Fruit fly (Drosophila melanogaster) whole organism, prepupa: ENCODE results near the gene Trc8.
A peak's percentile ranks its signal among the peaks of the same experiment; 100 is the strongest.

ENCODE experiments used
- CG10669 ChIP-seq: fragments of 200-800 bp; sonication (Bioruptor generic); optimal IDR thresholded peaks from 3 replicates; lab custom pipeline; 2018; ENCODE audit warnings: missing biosample characterization, mild to moderate bottlenecking, missing genetic modification characterization, moderate library complexity
- CG11294 ChIP-seq: fragments of 200-800 bp; sonication (Bioruptor generic); IDR thresholded peaks from 2 replicates; pipeline ENCODE4 v1.3.6; 2022; ENCODE audit warnings: missing biosample characterization, missing genetic modification characterization
- CG11762 ChIP-seq: fragments of 200-800 bp; sonication (Bioruptor generic); optimal IDR thresholded peaks from 3 replicates; lab custom pipeline; 2016; ENCODE audit warnings: missing biosample characterization, missing genetic modification characterization; ENCODE audit not compliant: insufficient read depth
- CG15336 ChIP-seq: fragments of 200-800 bp; sonication (Bioruptor generic); IDR thresholded peaks from 2 replicates; pipeline ENCODE4 v1.3.6; 2022; ENCODE audit warnings: missing biosample characterization, missing genetic modification characterization
- CG1621 ChIP-seq: fragments of 200-800 bp; sonication (Bioruptor generic); optimal IDR thresholded peaks from 3 replicates; lab custom pipeline; 2018; ENCODE audit warnings: missing biosample characterization, mild to moderate bottlenecking, missing genetic modification characterization
- CG16779 ChIP-seq: fragments of 200-800 bp; sonication (Bioruptor generic); optimal IDR thresholded peaks from 3 replicates; lab custom pipeline; 2017; ENCODE audit warnings: missing biosample characterization, mild to moderate bottlenecking, missing genetic modification characterization
- CG3032 ChIP-seq: fragments of 200-800 bp; optimal IDR thresholded peaks from 2 replicates; lab custom pipeline; 2019; ENCODE audit warnings: missing biosample characterization, mild to moderate bottlenecking, missing genetic modification characterization, moderate library complexity
- CG31627 ChIP-seq: fragments of 200-800 bp; sonication (Bioruptor generic); optimal IDR thresholded peaks from 3 replicates; lab custom pipeline; 2016; ENCODE audit warnings: missing biosample characterization, missing genetic modification characterization
- CG32006 ChIP-seq: fragments of 200-800 bp; sonication (Bioruptor generic); optimal IDR thresholded peaks from 3 replicates; lab custom pipeline; 2017; ENCODE audit warnings: missing biosample characterization, mild to moderate bottlenecking, missing genetic modification characterization
- CG34406 ChIP-seq: fragments of 200-800 bp; sonication (Bioruptor generic); optimal IDR thresholded peaks from 3 replicates; lab custom pipeline; 2016; ENCODE audit warnings: missing biosample characterization, missing genetic modification characterization
- CG3919 ChIP-seq: fragments of 200-800 bp; sonication (Bioruptor generic); optimal IDR thresholded peaks from 3 replicates; lab custom pipeline; 2016; ENCODE audit warnings: missing biosample characterization, missing genetic modification characterization
- CG4318 ChIP-seq: fragments of 200-800 bp; sonication (Bioruptor generic); optimal IDR thresholded peaks from 3 replicates; lab custom pipeline; 2017; ENCODE audit warnings: missing biosample characterization, mild to moderate bottlenecking, missing genetic modification characterization
- CG6163 ChIP-seq: fragments of 200-800 bp; sonication (Bioruptor generic); IDR thresholded peaks from 3 replicates; pipeline ENCODE4 v1.3.6; 2022; ENCODE audit warnings: missing biosample characterization, missing genetic modification characterization
- CG6276 ChIP-seq: fragments of 200-800 bp; sonication (Bioruptor generic); optimal IDR thresholded peaks from 2 replicates; lab custom pipeline; 2017; ENCODE audit warnings: missing biosample characterization, mild to moderate bottlenecking, missing genetic modification characterization
- CG6808 ChIP-seq: fragments of 200-800 bp; sonication (Bioruptor generic); optimal IDR thresholded peaks from 3 replicates; lab custom pipeline; 2017; ENCODE audit warnings: missing biosample characterization, missing genetic modification characterization, mild to moderate bottlenecking, moderate library complexity, missing genetic modification reagents
- CG6854 ChIP-seq: fragments of 200-800 bp; sonication (Bioruptor generic); optimal IDR thresholded peaks from 2 replicates; lab custom pipeline; 2017; ENCODE audit warnings: missing biosample characterization, mild to moderate bottlenecking, missing genetic modification characterization
- CG7368 ChIP-seq: fragments of 200-800 bp; sonication (Bioruptor generic); optimal IDR thresholded peaks from 3 replicates; lab custom pipeline; 2016; ENCODE audit warnings: missing biosample characterization, missing genetic modification characterization
- CG8119 ChIP-seq: fragments of 200-800 bp; sonication (Bioruptor generic); IDR thresholded peaks from 3 replicates; pipeline ENCODE4 v1.3.6; 2022; ENCODE audit warnings: missing biosample characterization, missing genetic modification characterization
- CG8319 ChIP-seq: fragments of 200-800 bp; sonication (Bioruptor generic); optimal IDR thresholded peaks from 3 replicates; lab custom pipeline; 2016; ENCODE audit warnings: missing biosample characterization, missing genetic modification characterization
- CG8632 ChIP-seq: fragments of 200-800 bp; sonication (Bioruptor generic); optimal IDR thresholded peaks from 3 replicates; lab custom pipeline; 2016; ENCODE audit warnings: missing biosample characterization, missing genetic modification characterization
- CG9139 ChIP-seq: fragments of 200-800 bp; sonication (Bioruptor generic); optimal IDR thresholded peaks from 3 replicates; lab custom pipeline; 2017; ENCODE audit warnings: missing biosample characterization, mild to moderate bottlenecking, missing genetic modification characterization
- Eip93F ChIP-seq: fragments of 200-800 bp; sonication (Bioruptor generic); optimal IDR thresholded peaks from 2 replicates; lab custom pipeline; 2016; ENCODE audit warnings: missing biosample characterization, mild to moderate bottlenecking, missing genetic modification characterization
- Ets96B ChIP-seq: fragments of 200-800 bp; optimal IDR thresholded peaks from 2 replicates; lab custom pipeline; 2019; ENCODE audit warnings: missing biosample characterization, mild to moderate bottlenecking, missing genetic modification characterization, moderate library complexity
- Gug ChIP-seq: fragments of 200-800 bp; sonication (Bioruptor generic); IDR thresholded peaks from 2 replicates; pipeline ENCODE4 v1.3.6; 2022; ENCODE audit warnings: missing biosample characterization, missing genetic modification characterization
- Hr38 ChIP-seq: sonication (Bioruptor generic); optimal IDR thresholded peaks from 2 replicates; lab custom pipeline; 2016; ENCODE audit warnings: missing biosample characterization, missing genetic modification characterization
- Hr39 ChIP-seq: fragments of 200-800 bp; sonication (Bioruptor generic); optimal IDR thresholded peaks from 2 replicates; lab custom pipeline; 2016; ENCODE audit warnings: missing biosample characterization, missing genetic modification characterization
- OdsH ChIP-seq: fragments of 200-800 bp; sonication (Bioruptor generic); optimal IDR thresholded peaks from 3 replicates; lab custom pipeline; 2016; ENCODE audit warnings: missing biosample characterization, missing genetic modification characterization
- Smox ChIP-seq: fragments of 200-800 bp; sonication (Bioruptor generic); optimal IDR thresholded peaks from 3 replicates; lab custom pipeline; 2016; ENCODE audit warnings: missing biosample characterization, missing genetic modification characterization
- Sox14 ChIP-seq: fragments of 200-800 bp; sonication (Bioruptor generic); optimal IDR thresholded peaks from 3 replicates; lab custom pipeline; 2016; ENCODE audit warnings: missing biosample characterization, missing genetic modification characterization
- Sox15 ChIP-seq: fragments of 200-800 bp; sonication (Bioruptor generic); optimal IDR thresholded peaks from 3 replicates; lab custom pipeline; 2016; ENCODE audit warnings: missing biosample characterization, missing genetic modification characterization
- achi ChIP-seq: fragments of 200-800 bp; sonication (Bioruptor generic); optimal IDR thresholded peaks from 3 replicates; lab custom pipeline; 2016; ENCODE audit warnings: missing biosample characterization, missing genetic modification characterization
- acj6 ChIP-seq: fragments of 200-800 bp; sonication (Bioruptor generic); optimal IDR thresholded peaks from 3 replicates; lab custom pipeline; 2016; ENCODE audit warnings: missing biosample characterization, missing genetic modification characterization
- cyc ChIP-seq: fragments of 200-800 bp; sonication (Bioruptor generic); optimal IDR thresholded peaks from 3 replicates; lab custom pipeline; 2016; ENCODE audit warnings: missing biosample characterization, missing genetic modification characterization
- dac ChIP-seq: fragments of 200-800 bp; sonication (Bioruptor generic); optimal IDR thresholded peaks from 2 replicates; lab custom pipeline; 2017; ENCODE audit warnings: missing biosample characterization, mild to moderate bottlenecking, missing genetic modification characterization
- dsx ChIP-seq: fragments of 200-800 bp; optimal IDR thresholded peaks from 3 replicates; lab custom pipeline; 2019; ENCODE audit warnings: missing biosample characterization, mild to moderate bottlenecking, missing genetic modification characterization, moderate library complexity; ENCODE audit not compliant: poor library complexity, severe bottlenecking
- eg ChIP-seq: fragments of 200-800 bp; sonication (Bioruptor generic); IDR thresholded peaks from 3 replicates; pipeline ENCODE4 v1.3.6; 2022; ENCODE audit warnings: missing biosample characterization, missing genetic modification characterization
- esn ChIP-seq: fragments of 200-800 bp; sonication (Bioruptor generic); optimal IDR thresholded peaks from 2 replicates; lab custom pipeline; 2016; ENCODE audit warnings: missing biosample characterization, mild to moderate bottlenecking, missing genetic modification characterization, moderate library complexity
- fd59A ChIP-seq: fragments of 200-800 bp; sonication (Bioruptor generic); optimal IDR thresholded peaks from 2 replicates; lab custom pipeline; 2017; ENCODE audit warnings: missing biosample characterization, mild to moderate bottlenecking, missing genetic modification characterization, missing genetic modification reagents
- fkh ChIP-seq: fragments of 200-800 bp; sonication (Bioruptor generic); optimal IDR thresholded peaks from 3 replicates; lab custom pipeline; 2017; ENCODE audit warnings: missing biosample characterization, mild to moderate bottlenecking, missing genetic modification characterization, moderate library complexity
- lz ChIP-seq: fragments of 200-800 bp; sonication (Bioruptor generic); optimal IDR thresholded peaks from 3 replicates; lab custom pipeline; 2016; ENCODE audit warnings: missing biosample characterization, missing genetic modification characterization
- pdm3 ChIP-seq: fragments of 200-800 bp; sonication (Bioruptor generic); optimal IDR thresholded peaks from 3 replicates; lab custom pipeline; 2016; ENCODE audit warnings: missing biosample characterization, missing genetic modification characterization
- spab ChIP-seq: fragments of 200-800 bp; sonication (Bioruptor generic); optimal IDR thresholded peaks from 2 replicates; lab custom pipeline; 2017; ENCODE audit warnings: missing biosample characterization, mild to moderate bottlenecking, missing genetic modification characterization, missing genetic modification reagents
- svp ChIP-seq: fragments of 200-800 bp; sonication (Bioruptor generic); peaks from one replicate; lab custom pipeline; 2016; ENCODE audit warnings: missing biosample characterization, missing genetic modification characterization
- topi ChIP-seq: fragments of 200-800 bp; sonication (Bioruptor generic); optimal IDR thresholded peaks from 3 replicates; lab custom pipeline; 2016; ENCODE audit warnings: missing biosample characterization, missing genetic modification characterization

The Trc8 gene

DNA sequence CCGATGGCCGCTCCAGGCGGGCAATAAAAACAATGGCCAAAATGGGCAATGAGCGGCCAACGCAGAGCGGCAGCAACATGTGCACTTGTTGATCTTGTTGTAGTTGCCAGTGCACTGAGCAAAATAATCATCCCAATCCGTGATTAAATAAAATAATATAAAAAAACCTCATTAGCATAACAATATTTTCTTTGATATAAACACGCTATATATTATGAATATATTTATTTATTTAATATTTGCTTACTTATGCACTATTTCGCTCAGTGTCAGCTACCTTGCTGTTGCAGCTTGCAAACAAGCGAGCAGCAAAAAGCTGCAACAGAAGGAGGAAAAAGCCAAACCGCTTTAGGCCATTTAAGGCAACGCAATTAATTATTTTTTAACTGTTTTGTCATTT, 15.7 kb upstream of the Trc8 start (continued):
- TF ChIP-seq OdsH (GFP tag; lab: Kevin White, UChicago): peak; percentile 77
- TF ChIP-seq CG34406 (GFP tag; lab: Kevin White, UChicago): peak; percentile 78
- TF ChIP-seq CG6163 (GFP tag; lab: Robert Waterston, UW): peak; percentile 87
- peak; percentile 79 for TF ChIP-seq eg (GFP tag; lab: Robert Waterston, UW)
- TF ChIP-seq lz (GFP tag; lab: Kevin White, UChicago): peak; percentile 54
- peak; percentile 82 for TF ChIP-seq CG3919
- peak; percentile 69 for TF ChIP-seq esn (GFP tag; lab: Kevin White, UChicago)
- peak; percentile 21 for TF ChIP-seq Eip93F
- peak; percentile 82 for TF ChIP-seq CG8119 (GFP tag; lab: Robert Waterston, UW)
- peak; percentile 63 for TF ChIP-seq CG1621
- no peak for TF ChIP-seq Hr38
- TF ChIP-seq achi (GFP tag; lab: Kevin White, UChicago): peak; percentile 78
- peak; percentile 3 for TF ChIP-seq Sox14
- TF ChIP-seq Smox (GFP tag; lab: Kevin White, UChicago): peak; percentile 51
- TF ChIP-seq acj6 (GFP tag; lab: Kevin White, UChicago): peak; percentile 72
- TF ChIP-seq CG11294 (GFP tag; lab: Robert Waterston, UW): peak; percentile 15; the same call in 1 of the 2 replicates
- peak; percentile 78 for TF ChIP-seq svp
- peak; percentile 77 for TF ChIP-seq CG15336
- peak; percentile 61 for TF ChIP-seq topi
- TF ChIP-seq CG8632 (GFP tag; lab: Kevin White, UChicago): peak; percentile 77
- peak; percentile 70 for TF ChIP-seq CG32006
- TF ChIP-seq CG6854: peak; percentile 39
- TF ChIP-seq CG10669 (GFP tag; lab: Kevin White, UChicago): peak; percentile 77
- peak; percentile 45 for TF ChIP-seq CG16779 (tag; lab: Kevin White, UChicago)
- peak; percentile 45 for TF ChIP-seq pdm3 (GFP tag; lab: Kevin White, UChicago)
- TF ChIP-seq Hr39 (GFP tag; lab: Kevin White, UChicago): peak; percentile 6
- TF ChIP-seq CG11762: peak; percentile 51
- peak; percentile 65 for TF ChIP-seq fd59A (GFP tag; lab: Kevin White, UChicago)
- peak; percentile 80 for TF ChIP-seq CG3032 (tag; lab: Kevin White, UChicago)
- TF ChIP-seq CG6276 (GFP tag; lab: Kevin White, UChicago): peak; percentile 55
- peak; percentile 70 for TF ChIP-seq CG9139
- peak; percentile 25 for TF ChIP-seq CG31627
- TF ChIP-seq CG8319 (GFP tag; lab: Kevin White, UChicago): peak; percentile 46
- peak; percentile 74 for TF ChIP-seq spab (GFP tag; lab: Kevin White, UChicago)

DNA sequence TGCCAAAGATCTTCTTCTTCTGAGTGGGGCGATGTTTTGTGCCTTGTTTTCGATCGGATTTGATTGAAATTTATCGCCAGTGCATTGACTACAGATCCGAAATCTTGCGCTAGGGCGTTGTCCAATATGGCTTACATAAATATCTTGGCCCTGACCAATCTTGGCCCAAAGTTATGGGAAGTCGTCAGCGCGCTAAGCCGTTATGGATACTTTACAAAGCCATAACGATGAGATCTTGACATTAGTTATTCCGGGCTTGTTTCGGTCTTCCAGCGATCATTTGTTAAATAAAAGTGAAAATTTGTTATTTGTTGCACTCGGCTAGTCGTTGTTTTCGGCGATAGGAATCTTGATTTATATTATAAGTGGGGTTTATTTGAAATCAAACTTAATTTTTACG, 14.9 kb upstream of the Trc8 start:
- TF ChIP-seq esn (GFP tag; lab: Kevin White, UChicago) (no peak), pdm3 (GFP tag; lab: Kevin White, UChicago) (no peak), CG7368 (GFP tag; lab: Kevin White, UChicago) (no peak), CG32006 (no peak), cyc (GFP tag; lab: Kevin White, UChicago) (no peak), CG3919 (no peak), Sox15 (no peak), achi (GFP tag; lab: Kevin White, UChicago) (no peak), CG6854 (no peak), CG4318 (GFP tag; lab: Kevin White, UChicago) (no peak)

DNA sequence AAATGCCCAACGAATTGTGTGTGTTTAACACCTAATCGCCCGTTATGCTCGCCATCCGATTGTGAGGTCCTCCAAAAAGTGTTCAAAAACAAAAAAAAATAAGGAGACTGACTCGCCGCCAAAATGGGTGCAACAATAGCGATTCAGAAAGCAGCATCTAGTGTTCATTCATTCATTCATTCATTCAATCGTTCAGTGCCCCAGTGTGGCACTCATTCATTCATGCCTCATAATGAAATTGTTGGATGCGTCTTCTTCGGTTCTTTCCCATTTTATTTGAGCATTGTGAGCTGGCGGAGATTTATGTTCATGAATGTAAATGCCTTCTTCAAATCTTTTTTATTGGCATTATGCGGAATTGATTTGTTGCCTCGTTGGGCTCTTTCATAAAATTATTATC, 14.3 kb upstream of the Trc8 start:
- TF ChIP-seq Eip93F (no peak), dac (GFP tag; lab: Kevin White, UChicago) (no peak), esn (GFP tag; lab: Kevin White, UChicago) (no peak), Gug (GFP tag; lab: Robert Waterston, UW) (no peak), Ets96B (tag; lab: Kevin White, UChicago) (no peak), CG8632 (GFP tag; lab: Kevin White, UChicago) (no peak), CG34406 (GFP tag; lab: Kevin White, UChicago) (no peak), svp (no peak), dsx (GFP tag; lab: Kevin White, UChicago) (no peak), fkh (GFP tag; lab: Kevin White, UChicago) (no peak), CG6808 (GFP tag; lab: Kevin White, UChicago) (no peak)
